Fruit fly (Drosophila melanogaster): ENCODE data around the gene CG3817.

The CG3817 gene

DNA sequence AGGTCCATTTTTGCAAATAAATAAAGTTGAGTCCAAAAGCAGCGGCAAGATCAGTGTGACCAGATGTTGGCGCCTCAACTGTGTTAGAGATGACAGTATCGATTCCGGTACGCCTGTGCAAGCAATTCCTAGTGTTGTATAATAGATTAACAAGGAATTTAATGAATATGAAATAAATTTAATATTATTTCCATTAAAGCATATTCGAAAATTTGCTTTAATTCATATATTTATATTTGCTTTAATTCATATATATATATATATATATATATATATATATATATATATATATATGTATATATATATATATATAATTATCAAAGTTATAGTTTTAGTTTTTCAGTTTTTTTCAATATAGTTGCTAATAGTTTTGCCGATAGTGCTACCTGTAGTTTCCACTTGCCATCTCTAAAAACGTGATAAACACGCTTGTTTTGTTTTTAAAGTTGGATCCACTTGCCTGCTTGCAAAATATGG lies at the start of gene CG3817, which contains the start of gene Nup93-2 (continued):
- TF ChIP-seq Tbp (GFP tag; optimal IDR thresholded peaks at IDR 0.05) (no peak), CG6175 (GFP tag; IDR thresholded peaks at IDR 0.05) (0 out of 3 replicates have a peak, but pooled peaks have one; percentile 33), CG4360 (GFP tag; IDR thresholded peaks at IDR 0.05) (no peak), ftz-f1 (GFP tag; optimal IDR thresholded peaks at IDR 0.05) (no peak), gcm (GFP tag; optimal IDR thresholded peaks at IDR 0.05) (peak; percentile 36), jumu (GFP tag; optimal IDR thresholded peaks at IDR 0.05) (peak; percentile 44), wdn (GFP tag; IDR thresholded peaks at IDR 0.05) (0 out of 2 replicates have a peak, but pooled peaks have one; percentile 23), chif (GFP tag; optimal IDR thresholded peaks at IDR 0.05) (peak in 1 of 2 experiments; percentile 18), B-H2 (GFP tag; optimal IDR thresholded peaks at IDR 0.05) (peak; percentile 71), CG18764 (GFP tag; optimal IDR thresholded peaks at IDR 0.05) (peak; percentile 7), slbo (GFP tag; IDR thresholded peaks at IDR 0.05) (peak; percentile 83), CG32767 (GFP tag; IDR thresholded peaks at IDR 0.05) (no peak), az2 (GFP tag; optimal IDR thresholded peaks at IDR 0.05) (peak; percentile 34), CG14050 (GFP tag; IDR thresholded peaks at IDR 0.05) (no peak), CG1603 (tag; optimal IDR thresholded peaks at IDR 0.05) (peak; percentile 50), CG17359 (tag; optimal IDR thresholded peaks at IDR 0.05) (peak; percentile 33), Mrtf (GFP tag; IDR thresholded peaks at IDR 0.05) (peak; percentile 67), pros (GFP tag; optimal IDR thresholded peaks at IDR 0.05) (no peak), CG11398 (GFP tag; optimal IDR thresholded peaks at IDR 0.05) (no peak), Dbx (GFP tag; IDR thresholded peaks at IDR 0.05) (peak; percentile 59; the same call in 1 of the 3 replicates), CG3407 (GFP tag; optimal IDR thresholded peaks at IDR 0.05) (peak; percentile 16), zen2 (GFP tag; IDR thresholded peaks at IDR 0.05; ENCODE audit: partially characterized antibody) (no peak), phol (tag; optimal IDR thresholded peaks at IDR 0.05) (peak; percentile 85), org-1 (GFP tag; optimal IDR thresholded peaks at IDR 0.05) (peak; percentile 36), CG2875 (GFP tag; optimal IDR thresholded peaks at IDR 0.05) (no peak), schlank (tag; optimal IDR thresholded peaks at IDR 0.05) (no peak), tap (tag; optimal IDR thresholded peaks at IDR 0.05) (no peak), CTCF (GFP tag; optimal IDR thresholded peaks at IDR 0.05) (no peak), CG2678 (tag; optimal IDR thresholded peaks at IDR 0.05) (peak; percentile 82), CG2199 (GFP tag; IDR thresholded peaks at IDR 0.05) (no peak), knrl (GFP tag; IDR thresholded peaks at IDR 0.05; ENCODE audit: partially characterized antibody) (peak; percentile 51; the same call in 1 of the 3 replicates), tin (GFP tag; optimal IDR thresholded peaks at IDR 0.05) (peak; percentile 45), CG34376 (GFP tag; optimal IDR thresholded peaks at IDR 0.05) (no peak), gro (GFP tag; optimal IDR thresholded peaks at IDR 0.05) (peak; percentile 8), Trl (optimal IDR thresholded peaks at IDR 0.05) (no peak), Trl (GFP tag; optimal IDR thresholded peaks at IDR 0.05) (no peak), ssp (GFP tag; IDR thresholded peaks at IDR 0.05) (peak; percentile 73), cwo (GFP tag; optimal IDR thresholded peaks at IDR 0.05) (peak; percentile 31), slou (GFP tag; optimal IDR thresholded peaks at IDR 0.05) (peak; percentile 42), zf30C (GFP tag; optimal IDR thresholded peaks at IDR 0.05) (no peak), CG10267 (tag; optimal IDR thresholded peaks at IDR 0.05) (peak; percentile 86), Poxn (GFP tag; IDR thresholded peaks at IDR 0.05) (no peak), CG11247 (GFP tag; IDR thresholded peaks at IDR 0.05) (peak; percentile 25; the same call in 1 of the 2 replicates), pnt (GFP tag; optimal IDR thresholded peaks at IDR 0.05) (peak; percentile 50), crc (GFP tag; optimal IDR thresholded peaks at IDR 0.05) (peak; percentile 31), Atf3 (GFP tag; optimal IDR thresholded peaks at IDR 0.05) (no peak), ci (GFP tag; IDR thresholded peaks at IDR 0.05) (peak; percentile 38; the same call in 1 of the 3 replicates), kay (GFP tag; optimal IDR thresholded peaks at IDR 0.05) (peak; percentile 70), nerfin-2 (GFP tag; IDR thresholded peaks at IDR 0.05; ENCODE audit: partially characterized antibody) (0 out of 2 replicates have a peak, but pooled peaks have one; percentile 48), fd102C (GFP tag; optimal IDR thresholded peaks at IDR 0.05) (no peak), vvl (GFP tag; IDR thresholded peaks at IDR 0.05) (peak; percentile 70), CrebB (tag; optimal IDR thresholded peaks at IDR 0.05) (no peak)
